Worm (Caenorhabditis elegans): Measurements from ENCODE around the gene Y4C6A.4.

ce11 chrIV:5501414-5501813, 48.6 kb downstream of the Y4C6A.4 start:
- TF ChIP-seq ceh-82 (tag; optimal IDR thresholded peaks at IDR 0.05) (no peak), mab-5 (tag; optimal IDR thresholded peaks at IDR 0.05) (no peak), sma-9 (GFP tag; optimal IDR thresholded peaks at IDR 0.05) (no peak), sma-9 (tag; optimal IDR thresholded peaks at IDR 0.05) (no peak), F13H6.1 (tag; optimal IDR thresholded peaks at IDR 0.05) (no peak)

Measured in whole organism, L2 larva.